Fruit fly (Drosophila melanogaster): ENCODE measurements around the gene CG13855.
A peak's percentile ranks its signal among the peaks of the same experiment; 100 is the strongest.

Gene CG13855

DNA sequence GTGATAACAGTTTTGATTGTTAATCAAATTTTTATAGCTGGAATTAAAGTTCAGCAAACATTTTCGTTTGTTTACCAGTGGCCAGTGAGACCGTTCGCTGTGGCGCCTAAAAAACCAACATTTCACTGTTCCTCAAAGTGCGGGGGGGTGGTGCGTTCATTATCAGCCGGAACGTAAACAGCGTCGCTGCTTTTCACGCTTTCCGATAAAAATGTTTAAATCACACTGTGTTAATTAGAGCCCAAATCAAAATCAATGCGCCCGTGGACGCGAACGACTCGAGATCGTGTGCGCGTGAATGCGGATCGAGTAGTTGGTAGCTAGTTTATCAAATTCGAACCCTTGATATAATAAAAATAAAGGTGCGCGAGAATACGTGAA lies 42.1 kb downstream of the CG13855 start, which contains the start of gene CG34376 (continued):
- TF ChIP-seq inv (GFP tag; IDR thresholded peaks at IDR 0.05; ENCODE audit: partially characterized antibody) (no peak), CG30403 (GFP tag; optimal IDR thresholded peaks at IDR 0.05) (peak; percentile 34), Fer3 (tag; optimal IDR thresholded peaks at IDR 0.05) (no peak), H15 (GFP tag; IDR thresholded peaks at IDR 0.05) (no peak), az2 (GFP tag; optimal IDR thresholded peaks at IDR 0.05) (peak; percentile 5), lab (GFP tag; optimal IDR thresholded peaks at IDR 0.05) (peak; percentile 49), CTCF (GFP tag; optimal IDR thresholded peaks at IDR 0.05) (peak; percentile 29), Hmr (GFP tag; optimal IDR thresholded peaks at IDR 0.05) (peak; percentile 44), Atf3 (GFP tag; optimal IDR thresholded peaks at IDR 0.05) (no peak), Lhr (GFP tag; optimal IDR thresholded peaks at IDR 0.05) (peak; percentile 33), repo (GFP tag; optimal IDR thresholded peaks at IDR 0.05) (no peak), sob (GFP tag; IDR thresholded peaks at IDR 0.05) (peak; percentile 31), bab2 (GFP tag; optimal IDR thresholded peaks at IDR 0.05) (no peak), CG3065 (GFP tag; optimal IDR thresholded peaks at IDR 0.05) (no peak), prd (optimal IDR thresholded peaks at IDR 0.05) (no peak), prd (GFP tag; IDR thresholded peaks at IDR 0.05) (0 out of 3 replicates have a peak, but pooled peaks have one; percentile 4), CG7928 (GFP tag; optimal IDR thresholded peaks at IDR 0.05) (no peak), sima (GFP tag; optimal IDR thresholded peaks at IDR 0.05) (no peak), D19B (GFP tag; optimal IDR thresholded peaks at IDR 0.05) (no peak), Opbp (GFP tag; IDR thresholded peaks at IDR 0.05; ENCODE audit: partially characterized antibody) (peak; percentile 67), E2f2 (GFP tag; IDR thresholded peaks at IDR 0.05) (no peak), CrebB (tag; optimal IDR thresholded peaks at IDR 0.05) (peak; percentile 40), jing (GFP tag; optimal IDR thresholded peaks at IDR 0.05) (no peak), CG9215 (GFP tag; IDR thresholded peaks at IDR 0.05) (0 out of 2 replicates have a peak, but pooled peaks have one; percentile 5), tup (GFP tag; optimal IDR thresholded peaks at IDR 0.05) (no peak), wdn (GFP tag; IDR thresholded peaks at IDR 0.05) (0 out of 2 replicates have a peak, but pooled peaks have one; percentile 39), CG8359 (GFP tag; optimal IDR thresholded peaks at IDR 0.05; ENCODE audit: borderline replicate concordance) (no peak), Dll (GFP tag; IDR thresholded peaks at IDR 0.05; ENCODE audit: partially characterized antibody) (0 out of 4 replicates have a peak, but pooled peaks have one; percentile 46), gcm2 (GFP tag; optimal IDR thresholded peaks at IDR 0.05) (no peak), CG7556 (GFP tag; optimal IDR thresholded peaks at IDR 0.05) (no peak), CG12299 (tag; optimal IDR thresholded peaks at IDR 0.05) (no peak), CG1529 (GFP tag; optimal IDR thresholded peaks at IDR 0.05) (no peak), tap (tag; optimal IDR thresholded peaks at IDR 0.05) (no peak), rib (GFP tag; IDR thresholded peaks at IDR 0.05) (no peak), CG14050 (GFP tag; IDR thresholded peaks at IDR 0.05) (peak; percentile 59; the same call in 1 of the 3 replicates), CG1233 (GFP tag; optimal IDR thresholded peaks at IDR 0.05) (peak; percentile 10), CG18262 (tag; optimal IDR thresholded peaks at IDR 0.05) (peak; percentile 29), chif (GFP tag; optimal IDR thresholded peaks at IDR 0.05) (no peak), phol (tag; optimal IDR thresholded peaks at IDR 0.05) (peak; percentile 49), CG12155 (GFP tag; optimal IDR thresholded peaks at IDR 0.05) (no peak), CG2678 (tag; optimal IDR thresholded peaks at IDR 0.05) (peak; percentile 38), nerfin-2 (GFP tag; IDR thresholded peaks at IDR 0.05; ENCODE audit: partially characterized antibody) (no peak), vfl (GFP tag; optimal IDR thresholded peaks at IDR 0.05) (no peak), sr (GFP tag; IDR thresholded peaks at IDR 0.05) (0 out of 3 replicates have a peak, but pooled peaks have one; percentile 36), ap (GFP tag; IDR thresholded peaks at IDR 0.05) (0 out of 2 replicates have a peak, but pooled peaks have one; percentile 35), CG15073 (GFP tag; optimal IDR thresholded peaks at IDR 0.05) (no peak), CG4730 (GFP tag; IDR thresholded peaks at IDR 0.05) (peak; percentile 58; the same call in 1 of the 2 replicates), CG13775 (GFP tag; optimal IDR thresholded peaks at IDR 0.05) (peak; percentile 41), CG8478 (optimal IDR thresholded peaks at IDR 0.05) (no peak), ci (GFP tag; IDR thresholded peaks at IDR 0.05) (peak; percentile 77; the same call in 1 of the 3 replicates), unc-4 (GFP tag; IDR thresholded peaks at IDR 0.05; ENCODE audit: partially characterized antibody) (no peak), CG17361 (GFP tag; IDR thresholded peaks at IDR 0.05) (peak; percentile 68; the same call in 1 of the 3 replicates)
